Worm (Caenorhabditis elegans) whole organism, young adult: Measurements from ENCODE around the gene unc-32.
A peak's percentile ranks its signal among the peaks of the same experiment; 100 is the strongest.

Experiments
- B0019.2 ChIP-seq: fragments of 200-800 bp; sonication (Bioruptor generic); conservative IDR thresholded peaks from 2 replicates; pipeline ENCODE4 v1.3.6; 2022; ENCODE audit warnings: missing genetic modification reagents, missing genetic modification characterization, missing compliant biosample characterization
- B0261.1 ChIP-seq: sonication (generic microtip); optimal IDR thresholded peaks from 2 replicates; lab custom pipeline; 2016; ENCODE audit warnings: mild to moderate bottlenecking, missing genetic modification characterization, moderate library complexity, missing compliant biosample characterization
- F22D6.2 ChIP-seq: sonication (generic microtip); optimal IDR thresholded peaks from 2 replicates; lab custom pipeline; 2016; ENCODE audit warnings: mild to moderate bottlenecking, missing genetic modification characterization, missing compliant biosample characterization
- F33H1.4 ChIP-seq: fragments of 200-800 bp; sonication (Bioruptor generic); IDR thresholded peaks from 2 replicates; pipeline ENCODE4 v1.3.6; 2022; ENCODE audit warnings: missing genetic modification reagents, missing genetic modification characterization, missing compliant biosample characterization
- F37B4.10 ChIP-seq: fragments of 200-800 bp; sonication (Bioruptor generic); IDR thresholded peaks from 2 replicates; pipeline ENCODE4 v1.3.6; 2022; ENCODE audit warnings: missing genetic modification characterization, missing compliant biosample characterization
- F55B11.4 ChIP-seq: sonication (generic microtip); optimal IDR thresholded peaks from 2 replicates; lab custom pipeline; 2016; ENCODE audit warnings: missing compliant biosample characterization, missing genetic modification characterization, borderline replicate concordance; ENCODE audit not compliant: insufficient read depth
- Y53F4B.3 ChIP-seq: fragments of 200-800 bp; sonication (Bioruptor generic); IDR thresholded peaks from 2 replicates; pipeline ENCODE4 v1.3.6; 2022; ENCODE audit warnings: missing genetic modification reagents, missing genetic modification characterization, missing compliant biosample characterization
- Y53G8AR.9 ChIP-seq: fragments of 200-800 bp; sonication (Bioruptor generic); conservative IDR thresholded peaks from 2 replicates; pipeline ENCODE4 v1.3.6; 2022; ENCODE audit warnings: missing genetic modification reagents, missing genetic modification characterization, missing compliant biosample characterization
- Y67H2A.10 ChIP-seq: fragments of 200-800 bp; sonication (Bioruptor generic); conservative IDR thresholded peaks from 2 replicates; pipeline ENCODE4 v1.3.6; 2022; ENCODE audit warnings: missing genetic modification reagents, missing genetic modification characterization, missing compliant biosample characterization
- ZK185.1 ChIP-seq: sonication (generic microtip); optimal IDR thresholded peaks from 2 replicates; lab custom pipeline; 2016; ENCODE audit warnings: mild to moderate bottlenecking, missing genetic modification characterization, missing compliant biosample characterization; ENCODE audit not compliant: poor library complexity, severe bottlenecking
- ama-1 ChIP-seq, 3 experiments: fragments of 150-350 bp in 1 of 3; sonication (generic microtip) in 2 of 3; optimal IDR thresholded peaks; 2 replicates each; lab custom pipeline; 2014 to 2018; ENCODE audit warnings: missing biosample characterization in 2 of 3, missing genetic modification characterization in 2 of 3, missing genetic modification reagents in 2 of 3
- aptf-2 ChIP-seq: fragments of 200-800 bp; sonication (Bioruptor generic); conservative IDR thresholded peaks from 2 replicates; pipeline ENCODE4 v1.3.6; 2022; ENCODE audit warnings: missing genetic modification reagents, missing genetic modification characterization, missing compliant biosample characterization
- aptf-3 ChIP-seq: fragments of 200-800 bp; sonication (Bioruptor generic); IDR thresholded peaks from 2 replicates; pipeline ENCODE4 v1.3.6; 2022; ENCODE audit warnings: missing genetic modification characterization, missing compliant biosample characterization
- atf-7 ChIP-seq: sonication (generic microtip); optimal IDR thresholded peaks from 2 replicates; lab custom pipeline; 2017; ENCODE audit warnings: mild to moderate bottlenecking, missing genetic modification characterization, missing compliant biosample characterization
- attf-3 ChIP-seq: fragments of 200-800 bp; sonication (Bioruptor generic); conservative IDR thresholded peaks from 2 replicates; pipeline ENCODE4 v1.3.6; 2022; ENCODE audit warnings: missing genetic modification reagents, missing genetic modification characterization, missing compliant biosample characterization
- bed-1 ChIP-seq: fragments of 200-800 bp; sonication (Bioruptor generic); IDR thresholded peaks from 2 replicates; pipeline ENCODE4 v1.3.6; 2022; ENCODE audit warnings: missing genetic modification reagents, missing genetic modification characterization, missing compliant biosample characterization
- ccch-3 ChIP-seq: fragments of 200-800 bp; sonication (Bioruptor generic); optimal IDR thresholded peaks from 2 replicates; lab custom pipeline; 2018; ENCODE audit warnings: mild to moderate bottlenecking, missing genetic modification characterization, missing compliant biosample characterization
- chd-7 ChIP-seq: sonication (generic microtip); optimal IDR thresholded peaks from 2 replicates; lab custom pipeline; 2016; ENCODE audit warnings: mild to moderate bottlenecking, missing genetic modification characterization, moderate library complexity, missing compliant biosample characterization
- efl-1 ChIP-seq: fragments of 150-350 bp; optimal IDR thresholded peaks from 2 replicates; lab custom pipeline; 2014; ENCODE audit warnings: missing biosample characterization, missing genetic modification reagents, missing genetic modification characterization
- ekl-4 ChIP-seq: fragments of 200-800 bp; sonication (Bioruptor generic); IDR thresholded peaks from 2 replicates; pipeline ENCODE4 v1.3.6; 2022; ENCODE audit warnings: missing genetic modification reagents, missing genetic modification characterization, missing compliant biosample characterization
- hmg-1.2 ChIP-seq: fragments of 200-800 bp; sonication (Bioruptor generic); IDR thresholded peaks from 2 replicates; pipeline ENCODE4 v1.3.6; 2022; ENCODE audit warnings: missing genetic modification reagents, missing genetic modification characterization, missing compliant biosample characterization
- hrde-1 ChIP-seq: sonication (generic microtip); optimal IDR thresholded peaks from 2 replicates; lab custom pipeline; 2016; ENCODE audit warnings: missing genetic modification characterization, mild to moderate bottlenecking, missing compliant biosample characterization, moderate library complexity, missing genotype, missing genetic modification reagents, borderline replicate concordance
- lin-26 ChIP-seq: fragments of 200-800 bp; sonication (Bioruptor generic); IDR thresholded peaks from 2 replicates; pipeline ENCODE4 v1.3.6; 2022; ENCODE audit warnings: missing genetic modification reagents, missing genetic modification characterization, missing compliant biosample characterization
- madf-6 ChIP-seq: fragments of 200-800 bp; sonication (Bioruptor generic); IDR thresholded peaks from 2 replicates; pipeline ENCODE4 v1.3.6; 2022; ENCODE audit warnings: missing genetic modification reagents, missing genetic modification characterization, missing compliant biosample characterization
- mcd-1 ChIP-seq: fragments of 200-800 bp; sonication (Bioruptor generic); IDR thresholded peaks from 2 replicates; pipeline ENCODE4 v1.3.6; 2022; ENCODE audit warnings: missing genetic modification reagents, missing genetic modification characterization, missing compliant biosample characterization
- mel-28 ChIP-seq: sonication (generic microtip); optimal IDR thresholded peaks from 2 replicates; lab custom pipeline; 2016; ENCODE audit warnings: borderline replicate concordance, mild to moderate bottlenecking, missing genetic modification characterization, missing compliant biosample characterization
- nfyb-1 ChIP-seq: fragments of 200-800 bp; sonication (Bioruptor generic); IDR thresholded peaks from 2 replicates; pipeline ENCODE4 v1.3.6; 2022; ENCODE audit warnings: missing genetic modification reagents, missing genetic modification characterization, missing compliant biosample characterization
- nhr-27 ChIP-seq: fragments of 200-800 bp; sonication (Bioruptor generic); optimal IDR thresholded peaks from 2 replicates; lab custom pipeline; 2018; ENCODE audit warnings: mild to moderate bottlenecking, missing genetic modification characterization, moderate library complexity, missing compliant biosample characterization
- pbrm-1 ChIP-seq: fragments of 200-800 bp; sonication (Bioruptor generic); IDR thresholded peaks from 2 replicates; pipeline ENCODE4 v1.3.6; 2022; ENCODE audit warnings: missing genetic modification reagents, missing genetic modification characterization, missing compliant biosample characterization
- rpc-1 ChIP-seq, 2 experiments: fragments of 150-350 bp in 1 of 2; sonication (generic microtip) in 1 of 2; optimal IDR thresholded peaks; 2 replicates each; lab custom pipeline; 2014 to 2018; ENCODE audit warnings: missing biosample characterization in 1 of 2, missing genetic modification characterization in 1 of 2, missing genetic modification reagents in 1 of 2, missing genotype in 1 of 2
- sdz-38 ChIP-seq: sonication (generic microtip); optimal IDR thresholded peaks from 2 replicates; lab custom pipeline; 2016; ENCODE audit warnings: missing genotype, missing genetic modification characterization, missing compliant biosample characterization
- sea-2 ChIP-seq: fragments of 200-800 bp; sonication (Bioruptor generic); IDR thresholded peaks from 2 replicates; pipeline ENCODE4 v1.3.6; 2022; ENCODE audit warnings: missing genetic modification characterization, missing compliant biosample characterization
- snpc-1.1 ChIP-seq: sonication (generic microtip); optimal IDR thresholded peaks from 2 replicates; lab custom pipeline; 2017; ENCODE audit warnings: missing genetic modification characterization, mild to moderate bottlenecking, missing compliant biosample characterization, antibody characterized with exemption, moderate library complexity, missing genotype, missing genetic modification reagents; ENCODE audit not compliant: insufficient read depth
- snpc-1.3 ChIP-seq: sonication (generic microtip); optimal IDR thresholded peaks from 2 replicates; lab custom pipeline; 2017; ENCODE audit warnings: missing genetic modification characterization, mild to moderate bottlenecking, missing compliant biosample characterization, antibody characterized with exemption, moderate library complexity, missing genotype, missing genetic modification reagents; ENCODE audit not compliant: insufficient read depth
- unc-130 ChIP-seq: sonication (generic microtip); optimal IDR thresholded peaks from 2 replicates; lab custom pipeline; 2016; ENCODE audit warnings: missing genetic modification reagents, missing genetic modification characterization, missing compliant biosample characterization
- unc-62 ChIP-seq: fragments of 150-350 bp; optimal IDR thresholded peaks from 2 replicates; lab custom pipeline; 2014; ENCODE audit warnings: missing biosample characterization, missing genetic modification reagents, missing genetic modification characterization
- xnd-1 ChIP-seq: sonication (generic microtip); optimal IDR thresholded peaks from 2 replicates; lab custom pipeline; 2016; ENCODE audit warnings: missing genotype, missing genetic modification reagents, missing genetic modification characterization, missing compliant biosample characterization
- zim-3 ChIP-seq: sonication (generic microtip); optimal IDR thresholded peaks from 2 replicates; lab custom pipeline; 2017; ENCODE audit warnings: mild to moderate bottlenecking, missing genetic modification characterization, moderate library complexity, missing compliant biosample characterization
- ztf-18 ChIP-seq: sonication (generic microtip); optimal IDR thresholded peaks from 2 replicates; lab custom pipeline; 2016; ENCODE audit warnings: missing genotype, mild to moderate bottlenecking, missing genetic modification characterization, missing compliant biosample characterization
- ztf-22 ChIP-seq: fragments of 200-800 bp; sonication (Bioruptor generic); optimal IDR thresholded peaks from 2 replicates; lab custom pipeline; 2018; ENCODE audit warnings: mild to moderate bottlenecking, missing genetic modification characterization, moderate library complexity, missing compliant biosample characterization
- ztf-25 ChIP-seq: fragments of 200-800 bp; sonication (Bioruptor generic); IDR thresholded peaks from 2 replicates; pipeline ENCODE4 v1.3.6; 2022; ENCODE audit warnings: missing genetic modification reagents, missing genetic modification characterization, missing compliant biosample characterization
- ztf-26 ChIP-seq: sonication (generic microtip); optimal IDR thresholded peaks from 2 replicates; lab custom pipeline; 2017; ENCODE audit warnings: missing genetic modification characterization, missing compliant biosample characterization
- ztf-28 ChIP-seq: fragments of 200-800 bp; sonication (Bioruptor generic); IDR thresholded peaks from 2 replicates; pipeline ENCODE4 v1.3.6; 2022; ENCODE audit warnings: missing genetic modification reagents, missing genetic modification characterization, missing compliant biosample characterization

The unc-32 gene

ce11 chrIII:8910139-8910538 is 4.7 kb downstream of the unc-32 start:
- TF ChIP-seq ztf-28 (GFP tag; lab: Robert Waterston, UW), result no peak
- TF ChIP-seq B0261.1 (tag; lab: Kevin White, UChicago), result no peak
- TF ChIP-seq ZK185.1 (tag; lab: Kevin White, UChicago), result no peak
- no peak for TF ChIP-seq bed-1 (GFP tag; lab: Robert Waterston, UW)
- no peak for TF ChIP-seq zim-3
- no peak for TF ChIP-seq ztf-22 (GFP tag; lab: Kevin White, UChicago)
- no peak for TF ChIP-seq xnd-1
- TF ChIP-seq nhr-27 (tag; lab: Kevin White, UChicago), result no peak
- TF ChIP-seq F37B4.10, result no peak
- no peak for TF ChIP-seq sea-2 (GFP tag; lab: Robert Waterston, UW)
- no peak for TF ChIP-seq F22D6.2
- no peak for TF ChIP-seq ekl-4 (GFP tag; lab: Robert Waterston, UW)
- no peak for TF ChIP-seq snpc-1.3 (tag; lab: Kevin White, UChicago)
- no peak for TF ChIP-seq pbrm-1 (GFP tag; lab: Robert Waterston, UW)
- no peak for TF ChIP-seq attf-3
- no peak for TF ChIP-seq B0019.2 (GFP tag; lab: Robert Waterston, UW)
- no peak for TF ChIP-seq ama-1 (optimal IDR thresholded peaks at IDR 0.05; lab: Kevin White, UChicago)
- TF ChIP-seq ama-1 (GFP tag; optimal IDR thresholded peaks at IDR 0.05; lab: Kevin White, UChicago), result no peak
- TF ChIP-seq ztf-26 (tag; lab: Kevin White, UChicago), result no peak

ce11 chrIII:8911598-8912194 is 6.3 kb downstream of the unc-32 start, which contains the start of gene tpk-1:
Gene tpk-1 (plus strand): TSS chrIII:8912144.
- TF ChIP-seq atf-7 (tag; lab: Kevin White, UChicago) (peak; percentile 2), Y53G8AR.9 (GFP tag; lab: Robert Waterston, UW) (0 out of 2 replicates have a peak, but pooled peaks have one; percentile 45), nfyb-1 (peak; percentile 51; the same call in 1 of the 2 replicates), hrde-1 (tag; lab: Kevin White, UChicago) (no peak)
- TF ChIP-seq, all 124 proteins: peak for 3

- TF ChIP-seq sdz-38 (no peak), mel-28 (tag; lab: Kevin White, UChicago) (no peak), Y67H2A.10 (GFP tag; lab: Robert Waterston, UW) (no peak), rpc-1 (optimal IDR thresholded peaks at IDR 0.05; lab: Kevin White, UChicago) (no peak), rpc-1 (tag; optimal IDR thresholded peaks at IDR 0.05; lab: Kevin White, UChicago) (no peak), unc-62 (GFP tag; lab: Kevin White, UChicago) (no peak), ztf-18 (tag; lab: Kevin White, UChicago) (no peak), chd-7 (tag; lab: Kevin White, UChicago) (no peak), mcd-1 (no peak), lin-26 (GFP tag; lab: Robert Waterston, UW) (no peak)
Measured at ce11 chrIII:8913469-8913868, 8.1 kb downstream of the unc-32 start, which contains the start of gene trxr-2. Gene trxr-2 (plus strand): TSS chrIII:8913769.

ce11 chrIII:8917879-8918381 is 12.5 kb downstream of the unc-32 start, which contains the start of gene cdc-25.3:
Gene cdc-25.3 (minus strand): TSS chrIII:8917929.
- no peak for TF ChIP-seq chd-7 (tag; lab: Kevin White, UChicago)
- TF ChIP-seq hmg-1.2 (GFP tag; lab: Robert Waterston, UW), result peak; percentile 26; the same call in 1 of the 2 replicates
- TF ChIP-seq xnd-1, result peak; percentile 27
- TF ChIP-seq madf-6, result peak; percentile 85
- no peak for TF ChIP-seq Y53F4B.3
- TF ChIP-seq ccch-3 (GFP tag; lab: Kevin White, UChicago), result no peak
- TF ChIP-seq snpc-1.1 (tag; lab: Kevin White, UChicago), result no peak
- 0 out of 2 replicates have a peak, but pooled peaks have one; percentile 13 for TF ChIP-seq ztf-25 (GFP tag; lab: Robert Waterston, UW)
- peak; percentile 87 for TF ChIP-seq aptf-3 (GFP tag; lab: Robert Waterston, UW)
- peak; percentile 26; the same call in 1 of the 2 replicates for TF ChIP-seq F33H1.4 (GFP tag; lab: Robert Waterston, UW)
- no peak for TF ChIP-seq F55B11.4 (tag; lab: Kevin White, UChicago)
- peak; percentile 99 for TF ChIP-seq aptf-2
- peak; percentile 70 for TF ChIP-seq efl-1 (GFP tag; lab: Kevin White, UChicago)
- TF ChIP-seq unc-130 (GFP tag; lab: Kevin White, UChicago), result no peak
